Fruit fly (Drosophila melanogaster) whole organism, embryonic: Measurements from ENCODE around the gene Gyf.

Source experiments
- Antp ChIP-seq: fragments of 200-800 bp; sonication (Bioruptor generic); optimal IDR thresholded peaks from 3 replicates; lab custom pipeline; 2016; ENCODE audit warnings: missing biosample characterization, missing genetic modification characterization
- CG10209 ChIP-seq: fragments of 200-800 bp; sonication (Bioruptor generic); optimal IDR thresholded peaks from 3 replicates; lab custom pipeline; 2017; ENCODE audit warnings: missing biosample characterization, mild to moderate bottlenecking, missing genetic modification characterization, missing genetic modification reagents
- CG10431 ChIP-seq: fragments of 200-800 bp; sonication (Bioruptor generic); optimal IDR thresholded peaks from 3 replicates; lab custom pipeline; 2018; ENCODE audit warnings: missing biosample characterization, mild to moderate bottlenecking, missing genetic modification characterization
- CG10565 ChIP-seq: fragments of 200-800 bp; sonication (Bioruptor generic); optimal IDR thresholded peaks from 3 replicates; lab custom pipeline; 2016; ENCODE audit warnings: missing biosample characterization, mild to moderate bottlenecking, missing genetic modification characterization
- CG15479 ChIP-seq: fragments of 200-800 bp; sonication (Bioruptor generic); optimal IDR thresholded peaks from 3 replicates; lab custom pipeline; 2019; ENCODE audit warnings: missing biosample characterization, mild to moderate bottlenecking, missing genetic modification characterization, moderate library complexity
- CG1603 ChIP-seq: fragments of 200-800 bp; sonication (Bioruptor generic); optimal IDR thresholded peaks from 2 replicates; lab custom pipeline; 2019; ENCODE audit warnings: missing biosample characterization, mild to moderate bottlenecking, missing genetic modification characterization, moderate library complexity
- CG17361 ChIP-seq: fragments of 200-800 bp; sonication (Bioruptor generic); IDR thresholded peaks from 3 replicates; pipeline ENCODE4 v1.3.6; 2022; ENCODE audit warnings: missing biosample characterization, missing genetic modification characterization
- CG1832 ChIP-seq: fragments of 200-800 bp; sonication (Bioruptor generic); optimal IDR thresholded peaks from 2 replicates; lab custom pipeline; 2017; ENCODE audit warnings: missing biosample characterization, mild to moderate bottlenecking, missing genetic modification characterization, inconsistent platforms
- CG3163 ChIP-seq: fragments of 200-800 bp; sonication (Bioruptor generic); optimal IDR thresholded peaks from 3 replicates; lab custom pipeline; 2016; ENCODE audit warnings: missing biosample characterization, missing genetic modification characterization
- CG34224 ChIP-seq: fragments of 200-800 bp; sonication (Bioruptor generic); IDR thresholded peaks from 3 replicates; pipeline ENCODE4 v1.3.6; 2022; ENCODE audit warnings: missing biosample characterization, missing genetic modification characterization; ENCODE audit not compliant: partially characterized antibody
- CG4360 ChIP-seq: fragments of 200-800 bp; sonication (Bioruptor generic); IDR thresholded peaks from 2 replicates; pipeline ENCODE4 v1.3.6; 2022; ENCODE audit warnings: missing biosample characterization, missing genetic modification characterization
- CG4424 ChIP-seq: fragments of 200-800 bp; sonication (Bioruptor generic); optimal IDR thresholded peaks from 3 replicates; lab custom pipeline; 2016; ENCODE audit warnings: missing biosample characterization, missing genetic modification characterization
- CG5180 ChIP-seq: fragments of 200-800 bp; sonication (Bioruptor generic); optimal IDR thresholded peaks from 3 replicates; lab custom pipeline; 2017; ENCODE audit warnings: missing biosample characterization, missing genetic modification characterization, mild to moderate bottlenecking, moderate library complexity, missing genetic modification reagents
- CG5953 ChIP-seq: fragments of 200-800 bp; sonication (Bioruptor generic); IDR thresholded peaks from 2 replicates; pipeline ENCODE4 v1.3.6; 2022; ENCODE audit warnings: missing biosample characterization, missing genetic modification characterization
- CG6765 ChIP-seq: fragments of 200-800 bp; sonication (Bioruptor generic); optimal IDR thresholded peaks from 3 replicates; lab custom pipeline; 2017; ENCODE audit warnings: missing biosample characterization, mild to moderate bottlenecking, missing genetic modification characterization
- CG7372 ChIP-seq: fragments of 200-800 bp; sonication (Bioruptor generic); IDR thresholded peaks from 2 replicates; pipeline ENCODE4 v1.3.6; 2022; ENCODE audit warnings: missing biosample characterization, missing genetic modification characterization
- CkIIα-i1 ChIP-seq: fragments of 200-800 bp; sonication (Bioruptor generic); IDR thresholded peaks from 2 replicates; pipeline ENCODE4 v1.3.6; 2022; ENCODE audit warnings: missing biosample characterization, missing genetic modification characterization
- D19A ChIP-seq: fragments of 200-800 bp; optimal IDR thresholded peaks from 3 replicates; lab custom pipeline; 2019; ENCODE audit warnings: missing biosample characterization, mild to moderate bottlenecking, missing genetic modification characterization, moderate library complexity
- Dek ChIP-seq: fragments of 200-800 bp; sonication (Bioruptor generic); optimal IDR thresholded peaks from 3 replicates; lab custom pipeline; 2019; ENCODE audit warnings: missing biosample characterization, mild to moderate bottlenecking, missing genetic modification characterization, moderate library complexity
- Dref ChIP-seq: fragments of 200-800 bp; sonication (Bioruptor generic); IDR thresholded peaks from 2 replicates; pipeline ENCODE4 v1.3.6; 2022; ENCODE audit warnings: missing biosample characterization, missing genetic modification characterization
- Fer2 ChIP-seq: fragments of 200-800 bp; sonication (Bioruptor generic); optimal IDR thresholded peaks from 2 replicates; lab custom pipeline; 2018; ENCODE audit warnings: missing biosample characterization, mild to moderate bottlenecking, missing genetic modification characterization, moderate library complexity
- HLHmδ ChIP-seq: fragments of 200-800 bp; sonication (Bioruptor generic); optimal IDR thresholded peaks from 2 replicates; lab custom pipeline; 2018; ENCODE audit warnings: missing biosample characterization, mild to moderate bottlenecking, missing genetic modification characterization, moderate library complexity
- Hmx ChIP-seq: fragments of 200-800 bp; sonication (Bioruptor generic); optimal IDR thresholded peaks from 2 replicates; lab custom pipeline; 2016; ENCODE audit warnings: missing biosample characterization, missing genetic modification characterization
- Hr3 ChIP-seq: fragments of 200-800 bp; sonication (Bioruptor generic); optimal IDR thresholded peaks from 3 replicates; lab custom pipeline; 2016; ENCODE audit warnings: missing biosample characterization, missing genetic modification characterization
- Jarid2 ChIP-seq: fragments of 200-800 bp; sonication (Bioruptor generic); optimal IDR thresholded peaks from 3 replicates; lab custom pipeline; 2017; ENCODE audit warnings: mild to moderate bottlenecking, missing biosample characterization, missing genetic modification reagents, missing genetic modification characterization
- Max ChIP-seq: fragments of 200-800 bp; sonication (Bioruptor generic); optimal IDR thresholded peaks from 2 replicates; lab custom pipeline; 2016; ENCODE audit warnings: missing biosample characterization, mild to moderate bottlenecking, missing genetic modification characterization
- PHDP ChIP-seq: fragments of 200-800 bp; sonication (Bioruptor generic); optimal IDR thresholded peaks from 3 replicates; lab custom pipeline; 2018; ENCODE audit warnings: missing biosample characterization, mild to moderate bottlenecking, missing genetic modification characterization, moderate library complexity
- Scr ChIP-seq: fragments of 200-800 bp; sonication (Bioruptor generic); IDR thresholded peaks from 2 replicates; pipeline ENCODE4 v1.3.6; 2022; ENCODE audit warnings: missing biosample characterization, missing genetic modification characterization; ENCODE audit not compliant: partially characterized antibody
- bigmax ChIP-seq: fragments of 200-800 bp; sonication (Bioruptor generic); optimal IDR thresholded peaks from 2 replicates; lab custom pipeline; 2018; ENCODE audit warnings: missing biosample characterization, mild to moderate bottlenecking, missing genetic modification characterization
- cg ChIP-seq: fragments of 200-800 bp; sonication (Bioruptor generic); optimal IDR thresholded peaks from 3 replicates; lab custom pipeline; 2019; ENCODE audit warnings: missing biosample characterization, mild to moderate bottlenecking, missing genetic modification characterization, moderate library complexity
- chinmo ChIP-seq: fragments of 200-800 bp; sonication (Bioruptor generic); IDR thresholded peaks from 4 replicates; pipeline ENCODE4 v1.3.6; 2022; ENCODE audit warnings: missing biosample characterization, missing genetic modification characterization; ENCODE audit not compliant: partially characterized antibody
- chm ChIP-seq: fragments of 200-800 bp; sonication (Bioruptor generic); IDR thresholded peaks from 2 replicates; pipeline ENCODE4 v1.3.6; 2022; ENCODE audit warnings: missing biosample characterization, missing genetic modification characterization
- crc ChIP-seq: fragments of 200-800 bp; sonication (Bioruptor generic); optimal IDR thresholded peaks from 2 replicates; lab custom pipeline; 2016; ENCODE audit warnings: missing biosample characterization, missing genetic modification characterization
- fd102C ChIP-seq: fragments of 200-800 bp; sonication (Bioruptor generic); optimal IDR thresholded peaks from 2 replicates; lab custom pipeline; 2018; ENCODE audit warnings: missing biosample characterization, mild to moderate bottlenecking, missing genetic modification characterization, moderate library complexity
- jing ChIP-seq: fragments of 200-800 bp; sonication (Bioruptor generic); optimal IDR thresholded peaks from 2 replicates; lab custom pipeline; 2018; ENCODE audit warnings: missing biosample characterization, mild to moderate bottlenecking, missing genetic modification characterization
- lov ChIP-seq, 2 experiments: fragments of 200-800 bp in 1 of 2; fragments of >200 bp in 1 of 2; sonication (Bioruptor generic) in 1 of 2; IDR thresholded peaks in 1 of 2; optimal IDR thresholded peaks in 1 of 2; 2 replicates in 1 of 2; 3 replicates in 1 of 2; pipeline versions ENCODE4 v1.3.6 to Lab custom; 2017 to 2022; ENCODE audit warnings: missing biosample characterization in 1 of 2, missing genetic modification characterization in 1 of 2
- mld ChIP-seq: fragments of 200-800 bp; sonication (Bioruptor generic); IDR thresholded peaks from 3 replicates; pipeline ENCODE4 v1.3.6; 2022; ENCODE audit warnings: missing biosample characterization, missing genetic modification characterization; ENCODE audit not compliant: partially characterized antibody
- nerfin-1 ChIP-seq: fragments of 200-800 bp; sonication (Bioruptor generic); optimal IDR thresholded peaks from 3 replicates; lab custom pipeline; 2019; ENCODE audit warnings: missing biosample characterization, mild to moderate bottlenecking, missing genetic modification characterization, moderate library complexity
- sc ChIP-seq, 3 experiments: fragments of >200 bp in 2 of 3; fragments of 200-800 bp in 1 of 3; sonication (Bioruptor generic) in 1 of 3; optimal IDR thresholded peaks; 2 replicates in 2 of 3; 3 replicates in 1 of 3; lab custom pipeline; 2017; ENCODE audit warnings: mild to moderate bottlenecking in 1 of 3, missing biosample characterization in 1 of 3, missing genetic modification characterization in 1 of 3, missing genetic modification reagents in 1 of 3
- sens-2 ChIP-seq: fragments of 200-800 bp; sonication (Bioruptor generic); IDR thresholded peaks from 2 replicates; pipeline ENCODE4 v1.3.6; 2022; ENCODE audit warnings: missing biosample characterization, missing genetic modification characterization
- slou ChIP-seq: fragments of 200-800 bp; sonication (Bioruptor generic); optimal IDR thresholded peaks from 3 replicates; lab custom pipeline; 2016; ENCODE audit warnings: missing biosample characterization, missing genetic modification characterization
- sqz ChIP-seq: fragments of 200-800 bp; sonication (Bioruptor generic); optimal IDR thresholded peaks from 3 replicates; lab custom pipeline; 2018; ENCODE audit warnings: missing biosample characterization, mild to moderate bottlenecking, missing genetic modification characterization
- sug ChIP-seq: fragments of 200-800 bp; optimal IDR thresholded peaks from 2 replicates; lab custom pipeline; 2019; ENCODE audit warnings: missing biosample characterization, mild to moderate bottlenecking, missing genetic modification characterization, moderate library complexity
- tll ChIP-seq, 2 experiments: fragments of 200-800 bp in 1 of 2; fragments of >200 bp in 1 of 2; sonication (Bioruptor generic) in 1 of 2; optimal IDR thresholded peaks; 2 replicates each; lab custom pipeline; 2017 to 2019; ENCODE audit warnings: missing biosample characterization in 2 of 2, missing genetic modification characterization in 2 of 2, mild to moderate bottlenecking in 1 of 2, moderate library complexity in 1 of 2
- twi ChIP-seq: fragments of 200-800 bp; optimal IDR thresholded peaks from 2 replicates; lab custom pipeline; 2019; ENCODE audit warnings: missing biosample characterization, mild to moderate bottlenecking, missing genetic modification characterization, moderate library complexity
- usp ChIP-seq: fragments of >200 bp; optimal IDR thresholded peaks from 2 replicates; lab custom pipeline; 2017; ENCODE audit warnings: missing biosample characterization, missing genetic modification characterization
- vfl ChIP-seq: fragments of 200-800 bp; sonication (Bioruptor generic); optimal IDR thresholded peaks from 2 replicates; lab custom pipeline; 2016; ENCODE audit warnings: missing biosample characterization, missing genetic modification characterization
- zen ChIP-seq: fragments of 200-800 bp; sonication (Bioruptor generic); optimal IDR thresholded peaks from 3 replicates; lab custom pipeline; 2018; ENCODE audit warnings: missing biosample characterization, mild to moderate bottlenecking, missing genetic modification characterization, moderate library complexity

Gene Gyf

dm6 chr4:833790-834451 lies 32.9 kb downstream of the Gyf start, which contains the start of gene Sox102F (continued):
- TF ChIP-seq CG1832 (GFP tag; lab: Kevin White, UChicago) (no peak), jing (GFP tag; lab: Kevin White, UChicago) (peak; percentile 7), chm (GFP tag; lab: Robert Waterston, UW) (peak; percentile 67), chinmo (GFP tag; lab: Robert Waterston, UW) (no peak), Dek (tag; lab: Kevin White, UChicago) (no peak), CG15479 (GFP tag; lab: Kevin White, UChicago) (peak; percentile 44), twi (peak; percentile 26), nerfin-1 (tag; lab: Kevin White, UChicago) (peak; percentile 49), vfl (GFP tag; lab: Kevin White, UChicago) (no peak), CG3163 (no peak), PHDP (no peak), CG4424 (GFP tag; lab: Kevin White, UChicago) (no peak), mld (GFP tag; lab: Robert Waterston, UW) (peak; percentile 55; the same call in 1 of the 3 replicates), CG17361 (GFP tag; lab: Robert Waterston, UW) (no peak), D19A (tag; lab: Kevin White, UChicago) (no peak), Hmx (GFP tag; lab: Kevin White, UChicago) (no peak), bigmax (GFP tag; lab: Kevin White, UChicago) (peak; percentile 51), HLHmδ (GFP tag; lab: Kevin White, UChicago) (peak; percentile 48), CG6765 (no peak), CG10565 (GFP tag; lab: Kevin White, UChicago) (no peak), Dref (GFP tag; lab: Robert Waterston, UW) (no peak), tll (GFP tag; optimal IDR thresholded peaks at IDR 0.05; lab: Kevin White, UChicago) (peak in 1 of 2 experiments; percentile 95), lov (optimal IDR thresholded peaks at IDR 0.05; lab: Kevin White, UChicago) (no peak), lov (GFP tag; IDR thresholded peaks at IDR 0.05; lab: Robert Waterston, UW) (no peak), Max (peak; percentile 3), Hr3 (GFP tag; lab: Kevin White, UChicago) (no peak), slou (GFP tag; lab: Kevin White, UChicago) (no peak), sc (optimal IDR thresholded peaks at IDR 0.05; lab: Kevin White, UChicago) (no peak), sc (GFP tag; optimal IDR thresholded peaks at IDR 0.05; lab: Kevin White, UChicago) (no peak), CkIIα-i1 (GFP tag; lab: Robert Waterston, UW) (no peak), CG5953 (GFP tag; lab: Robert Waterston, UW) (no peak), CG10431 (GFP tag; lab: Kevin White, UChicago) (no peak), CG10209 (no peak), sug (tag; lab: Kevin White, UChicago) (no peak), CG7372 (GFP tag; lab: Robert Waterston, UW) (no peak), cg (peak; percentile 64), Jarid2 (GFP tag; lab: Kevin White, UChicago) (peak; percentile 76), Fer2 (tag; lab: Kevin White, UChicago) (no peak), usp (GFP tag; lab: Kevin White, UChicago) (no peak), fd102C (peak; percentile 32), CG4360 (GFP tag; lab: Robert Waterston, UW) (no peak), sqz (GFP tag; lab: Kevin White, UChicago) (no peak), Antp (no peak), crc (GFP tag; lab: Kevin White, UChicago) (no peak), zen (tag; lab: Kevin White, UChicago) (no peak), Scr (peak; percentile 10; the same call in 1 of the 2 replicates), sens-2 (GFP tag; lab: Robert Waterston, UW) (no peak), CG5180 (GFP tag; lab: Kevin White, UChicago) (peak; percentile 86), CG1603 (tag; lab: Kevin White, UChicago) (no peak), CG34224 (peak; percentile 45; the same call in 1 of the 3 replicates)
